Worm (Caenorhabditis elegans) whole organism, late embryonic: ENCODE data around the gene gon-14.

Source experiments
- C08G9.2 ChIP-seq: sonication (generic microtip); optimal IDR thresholded peaks from 2 replicates; lab custom pipeline; 2016; ENCODE audit warnings: mild to moderate bottlenecking, missing genetic modification characterization, moderate library complexity, missing compliant biosample characterization
- F13H6.1 ChIP-seq: sonication (generic microtip); optimal IDR thresholded peaks from 2 replicates; lab custom pipeline; 2016; ENCODE audit warnings: missing genetic modification characterization, missing compliant biosample characterization
- K09A11.1 ChIP-seq: sonication (generic microtip); optimal IDR thresholded peaks from 2 replicates; lab custom pipeline; 2017; ENCODE audit warnings: antibody characterized with exemption, mild to moderate bottlenecking, missing genetic modification characterization, missing compliant biosample characterization; ENCODE audit not compliant: insufficient read depth
- T23F11.4 ChIP-seq: fragments of 200-800 bp; sonication (Bioruptor generic); optimal IDR thresholded peaks from 2 replicates; lab custom pipeline; 2018; ENCODE audit warnings: mild to moderate bottlenecking, missing genetic modification characterization, missing compliant biosample characterization
- Y22D7AL.16 ChIP-seq: sonication (generic microtip); optimal IDR thresholded peaks from 2 replicates; lab custom pipeline; 2016; ENCODE audit warnings: missing genetic modification characterization, missing compliant biosample characterization
- ama-1 ChIP-seq: fragments of 150-350 bp; optimal IDR thresholded peaks from 2 replicates; lab custom pipeline; 2014
- ceh-14 ChIP-seq: sonication (generic microtip); optimal IDR thresholded peaks from 2 replicates; lab custom pipeline; 2016; ENCODE audit warnings: missing genotype, missing genetic modification characterization, missing compliant biosample characterization
- ceh-2 ChIP-seq: sonication (generic microtip); optimal IDR thresholded peaks from 2 replicates; lab custom pipeline; 2016; ENCODE audit warnings: missing genotype, missing genetic modification characterization, missing compliant biosample characterization
- ceh-30 ChIP-seq: fragments of 150-350 bp; optimal IDR thresholded peaks from 2 replicates; lab custom pipeline; 2014; ENCODE audit warnings: missing biosample characterization, missing genetic modification characterization
- ceh-45 ChIP-seq: fragments of 200-800 bp; sonication (Bioruptor generic); IDR thresholded peaks from 2 replicates; pipeline ENCODE4 v1.3.6; 2022; ENCODE audit warnings: missing genetic modification reagents, missing genetic modification characterization, missing compliant biosample characterization
- dmd-4 ChIP-seq: sonication (generic microtip); optimal IDR thresholded peaks from 2 replicates; lab custom pipeline; 2016; ENCODE audit warnings: borderline replicate concordance, missing genetic modification characterization, missing compliant biosample characterization
- dve-1 ChIP-seq: sonication (generic microtip); optimal IDR thresholded peaks from 2 replicates; lab custom pipeline; 2017; ENCODE audit warnings: antibody characterized with exemption, mild to moderate bottlenecking, missing genetic modification characterization, missing compliant biosample characterization
- elt-2 ChIP-seq: sonication (generic microtip); optimal IDR thresholded peaks from 2 replicates; lab custom pipeline; 2016; ENCODE audit warnings: missing genetic modification reagents, missing genetic modification characterization, missing compliant biosample characterization
- elt-4 ChIP-seq: sonication (generic microtip); optimal IDR thresholded peaks from 2 replicates; lab custom pipeline; 2016; ENCODE audit warnings: missing genetic modification characterization, missing compliant biosample characterization
- ets-4 ChIP-seq: sonication (generic microtip); optimal IDR thresholded peaks from 2 replicates; lab custom pipeline; 2016; ENCODE audit warnings: missing genetic modification characterization, missing compliant biosample characterization
- fax-1 ChIP-seq: sonication (generic microtip); optimal IDR thresholded peaks from 2 replicates; lab custom pipeline; 2016; ENCODE audit warnings: missing genotype, missing genetic modification characterization, missing compliant biosample characterization
- fkh-10 ChIP-seq: fragments of 150-350 bp; optimal IDR thresholded peaks from 2 replicates; lab custom pipeline; 2014; ENCODE audit warnings: missing biosample characterization, missing genetic modification reagents, missing genetic modification characterization
- fkh-6 ChIP-seq: sonication (generic microtip); optimal IDR thresholded peaks from 2 replicates; lab custom pipeline; 2016; ENCODE audit warnings: missing genetic modification characterization, missing compliant biosample characterization
- hlh-13 ChIP-seq: fragments of 200-800 bp; sonication (Bioruptor generic); optimal IDR thresholded peaks from 2 replicates; lab custom pipeline; 2018; ENCODE audit warnings: mild to moderate bottlenecking, missing genetic modification characterization, missing compliant biosample characterization
- hlh-30 ChIP-seq: sonication (generic microtip); optimal IDR thresholded peaks from 2 replicates; lab custom pipeline; 2017; ENCODE audit warnings: antibody characterized with exemption, missing genetic modification characterization, missing compliant biosample characterization; ENCODE audit not compliant: insufficient read depth
- hlh-6 ChIP-seq: sonication (generic microtip); optimal IDR thresholded peaks from 2 replicates; lab custom pipeline; 2016; ENCODE audit warnings: missing genotype, missing genetic modification characterization, missing compliant biosample characterization
- hlh-8 ChIP-seq: sonication (generic microtip); optimal IDR thresholded peaks from 2 replicates; lab custom pipeline; 2016; ENCODE audit warnings: missing genotype, missing genetic modification characterization, missing compliant biosample characterization
- lim-6 ChIP-seq: sonication (generic microtip); optimal IDR thresholded peaks from 2 replicates; lab custom pipeline; 2016; ENCODE audit warnings: missing genetic modification characterization, missing compliant biosample characterization
- madf-2 ChIP-seq: sonication (generic microtip); optimal IDR thresholded peaks from 2 replicates; lab custom pipeline; 2017; ENCODE audit warnings: missing genetic modification characterization, missing compliant biosample characterization
- mec-3 ChIP-seq: sonication (generic microtip); optimal IDR thresholded peaks from 2 replicates; lab custom pipeline; 2016; ENCODE audit warnings: borderline replicate concordance, missing genetic modification characterization, missing compliant biosample characterization
- nfya-1 ChIP-seq: sonication (generic microtip); optimal IDR thresholded peaks from 2 replicates; lab custom pipeline; 2017; ENCODE audit warnings: missing genetic modification characterization, mild to moderate bottlenecking, missing compliant biosample characterization, antibody characterized with exemption, moderate library complexity
- nhr-11 ChIP-seq: fragments of 150-350 bp; optimal IDR thresholded peaks from 2 replicates; lab custom pipeline; 2014; ENCODE audit warnings: missing biosample characterization, missing genetic modification characterization
- npax-4 ChIP-seq: sonication (generic microtip); optimal IDR thresholded peaks from 2 replicates; lab custom pipeline; 2016; ENCODE audit warnings: missing genetic modification characterization, missing compliant biosample characterization
- pag-3 ChIP-seq: sonication (generic microtip); optimal IDR thresholded peaks from 2 replicates; lab custom pipeline; 2016; ENCODE audit warnings: missing compliant biosample characterization, missing genetic modification characterization, borderline replicate concordance
- pha-4 ChIP-seq: fragments of 150-350 bp; optimal IDR thresholded peaks from 2 replicates; lab custom pipeline; 2018; ENCODE audit warnings: missing biosample characterization, missing genetic modification reagents, missing genetic modification characterization
- pqm-1 ChIP-seq: sonication (generic microtip); optimal IDR thresholded peaks from 2 replicates; lab custom pipeline; 2016; ENCODE audit warnings: missing genetic modification characterization, missing compliant biosample characterization
- pros-1 ChIP-seq: fragments of 150-350 bp; optimal IDR thresholded peaks from 2 replicates; lab custom pipeline; 2014; ENCODE audit warnings: missing biosample characterization, missing genetic modification reagents, missing genetic modification characterization
- sox-2 ChIP-seq: fragments of 200-800 bp; sonication (Bioruptor generic); IDR thresholded peaks from 2 replicates; pipeline ENCODE4 v1.3.6; 2022; ENCODE audit warnings: missing genetic modification reagents, missing genetic modification characterization, missing compliant biosample characterization
- sox-4 ChIP-seq: sonication (generic microtip); optimal IDR thresholded peaks from 2 replicates; lab custom pipeline; 2017; ENCODE audit warnings: mild to moderate bottlenecking, missing genetic modification characterization, inconsistent platforms, missing compliant biosample characterization
- tbx-2 ChIP-seq: sonication (generic microtip); optimal IDR thresholded peaks from 2 replicates; lab custom pipeline; 2016; ENCODE audit warnings: missing genetic modification characterization, missing compliant biosample characterization
- tbx-7 ChIP-seq: sonication (generic microtip); optimal IDR thresholded peaks from 2 replicates; lab custom pipeline; 2016; ENCODE audit warnings: missing genotype, missing genetic modification characterization, missing compliant biosample characterization
- ttx-3 ChIP-seq: sonication (generic microtip); optimal IDR thresholded peaks from 2 replicates; lab custom pipeline; 2016; ENCODE audit warnings: missing genetic modification reagents, missing genetic modification characterization, missing compliant biosample characterization
- unc-3 ChIP-seq, 2 experiments: fragments of 200-800 bp in 1 of 2; sonication (Bioruptor generic) in 1 of 2; sonication (generic microtip) in 1 of 2; conservative IDR thresholded peaks in 1 of 2; optimal IDR thresholded peaks in 1 of 2; 2 replicates each; pipeline versions ENCODE4 v1.3.6 to Lab custom; 2016 to 2022; ENCODE audit warnings: missing compliant biosample characterization in 2 of 2, missing genetic modification characterization in 2 of 2, missing genetic modification reagents in 1 of 2
- unc-55 ChIP-seq: sonication (generic microtip); optimal IDR thresholded peaks from 2 replicates; lab custom pipeline; 2017; ENCODE audit warnings: missing biosample characterization, missing genetic modification reagents, missing genetic modification characterization
- unc-86 ChIP-seq: sonication (generic microtip); optimal IDR thresholded peaks from 2 replicates; lab custom pipeline; 2016; ENCODE audit warnings: missing genetic modification characterization, missing compliant biosample characterization

Gene gon-14

ce11 chrV:6614968-6615367, 4.0 kb upstream of the gon-14 start:
- TF ChIP-seq hlh-6 (tag; lab: Kevin White, UChicago) (no peak), elt-4 (tag; lab: Kevin White, UChicago) (peak; percentile 19)

ce11 chrV:6614152-6614734, 3.3 kb upstream of the gon-14 start, which contains the start of gene cpr-4:
TSS of gene cpr-4 (plus strand) at chrV:6614674.
- no peak for TF ChIP-seq ets-4 (tag; lab: Kevin White, UChicago)
- peak; percentile 91 for TF ChIP-seq elt-2 (tag; lab: Kevin White, UChicago)
- no peak for TF ChIP-seq lim-6 (tag; lab: Kevin White, UChicago)
- TF ChIP-seq unc-86 (tag; lab: Kevin White, UChicago), result no peak
- TF ChIP-seq dmd-4 (tag; lab: Kevin White, UChicago), result no peak
- TF ChIP-seq unc-3 (GFP tag; conservative IDR thresholded peaks at IDR 0.05; lab: Robert Waterston, UW), result no peak
- no peak for TF ChIP-seq unc-3 (tag; optimal IDR thresholded peaks at IDR 0.05; lab: Kevin White, UChicago)
- peak; percentile 63 for TF ChIP-seq pqm-1
- TF ChIP-seq T23F11.4 (GFP tag; lab: Kevin White, UChicago), result no peak

ce11 chrV:6611504-6611903, 546 bp upstream of the gon-14 start:
- TF ChIP-seq madf-2 (tag; lab: Kevin White, UChicago) (no peak), ceh-45 (no peak), nhr-11 (no peak), hlh-8 (tag; lab: Kevin White, UChicago) (no peak), sox-2 (no peak)

ce11 chrV:6606197-6606596, 4.8 kb downstream of the gon-14 start:
- TF ChIP-seq ceh-30 (tag; lab: Kevin White, UChicago) (no peak), fkh-6 (no peak), pros-1 (tag; lab: Kevin White, UChicago) (no peak), fkh-10 (GFP tag; lab: Kevin White, UChicago) (no peak), Y22D7AL.16 (tag; lab: Kevin White, UChicago) (no peak), nfya-1 (tag; lab: Kevin White, UChicago) (no peak), hlh-6 (tag; lab: Kevin White, UChicago) (no peak), ceh-2 (tag; lab: Kevin White, UChicago) (no peak), K09A11.1 (tag; lab: Kevin White, UChicago) (no peak)

- TF ChIP-seq dve-1 (tag; lab: Kevin White, UChicago), result no peak
- TF ChIP-seq F13H6.1 (tag; lab: Kevin White, UChicago), result no peak
- TF ChIP-seq hlh-30, result no peak
- TF ChIP-seq hlh-13 (GFP tag; lab: Kevin White, UChicago), result no peak
- TF ChIP-seq T23F11.4 (GFP tag; lab: Kevin White, UChicago), result no peak
- TF ChIP-seq fax-1, result no peak
- no peak for TF ChIP-seq pag-3 (tag; lab: Kevin White, UChicago)
- TF ChIP-seq ama-1 (lab: Kevin White, UChicago), result no peak
- no peak for TF ChIP-seq unc-86 (tag; lab: Kevin White, UChicago)
- no peak for TF ChIP-seq unc-55
- TF ChIP-seq tbx-2, result no peak
- no peak for TF ChIP-seq ttx-3 (tag; lab: Kevin White, UChicago)
- TF ChIP-seq C08G9.2 (tag; lab: Kevin White, UChicago), result no peak
- no peak for TF ChIP-seq sox-4 (tag; lab: Kevin White, UChicago)
- no peak for TF ChIP-seq pha-4 (tag; lab: Kevin White, UChicago)
- no peak for TF ChIP-seq mec-3 (tag; lab: Kevin White, UChicago)
- no peak for TF ChIP-seq tbx-7 (tag; lab: Kevin White, UChicago)
- TF ChIP-seq npax-4 (tag; lab: Kevin White, UChicago), result no peak
- TF ChIP-seq ceh-14 (tag; lab: Kevin White, UChicago), result no peak
Measured at ce11 chrV:6605275-6605674, 5.7 kb downstream of the gon-14 start, which contains the start of gene ZK1055.7. TSS of gene ZK1055.7 (minus strand) at chrV:6605375.
